Worm (Caenorhabditis elegans) whole organism, L2 larva: ENCODE data around the gene F25H9.6.

ENCODE experiments used
- C34F6.9 ChIP-seq: fragments of 150-350 bp; optimal IDR thresholded peaks from 2 replicates; lab custom pipeline; 2014; ENCODE audit warnings: missing biosample characterization, missing genetic modification characterization
- F13H6.1 ChIP-seq: sonication (generic microtip); optimal IDR thresholded peaks from 2 replicates; lab custom pipeline; 2016; ENCODE audit warnings: missing genetic modification characterization, missing compliant biosample characterization
- R02D3.7 ChIP-seq: fragments of 150-350 bp; optimal IDR thresholded peaks from 2 replicates; lab custom pipeline; 2014; ENCODE audit warnings: missing biosample characterization, missing genetic modification characterization
- Y55F3AM.14 ChIP-seq: fragments of 200-800 bp; sonication (Bioruptor generic); optimal IDR thresholded peaks from 2 replicates; lab custom pipeline; 2018; ENCODE audit warnings: mild to moderate bottlenecking, missing genetic modification characterization, missing compliant biosample characterization
- ZK546.5 ChIP-seq: sonication (generic microtip); optimal IDR thresholded peaks from 2 replicates; lab custom pipeline; 2017; ENCODE audit warnings: missing biosample characterization, missing genetic modification characterization
- alr-1 ChIP-seq: fragments of 150-350 bp; optimal IDR thresholded peaks from 2 replicates; lab custom pipeline; 2014; ENCODE audit warnings: missing biosample characterization, missing genetic modification characterization
- ama-1 ChIP-seq: fragments of 150-350 bp; optimal IDR thresholded peaks from 2 replicates; lab custom pipeline; 2018; ENCODE audit warnings: inconsistent platforms
- blmp-1 ChIP-seq: sonication (generic microtip); optimal IDR thresholded peaks from 2 replicates; lab custom pipeline; 2017; ENCODE audit warnings: missing genetic modification characterization, mild to moderate bottlenecking, missing compliant biosample characterization, antibody characterized with exemption, moderate library complexity; ENCODE audit not compliant: insufficient read depth
- ceh-16 ChIP-seq: fragments of 150-350 bp; optimal IDR thresholded peaks from 2 replicates; lab custom pipeline; 2014; ENCODE audit warnings: missing biosample characterization, missing genetic modification characterization
- ceh-82 ChIP-seq: fragments of 150-350 bp; optimal IDR thresholded peaks from 2 replicates; lab custom pipeline; 2014; ENCODE audit warnings: missing biosample characterization, missing genetic modification characterization
- crh-2 ChIP-seq: sonication (generic microtip); optimal IDR thresholded peaks from 2 replicates; lab custom pipeline; 2017; ENCODE audit warnings: missing biosample characterization, missing genetic modification characterization
- dmd-4 ChIP-seq: sonication (generic microtip); optimal IDR thresholded peaks from 2 replicates; lab custom pipeline; 2017; ENCODE audit warnings: missing biosample characterization, missing genetic modification characterization
- egl-27 ChIP-seq: sonication (generic microtip); optimal IDR thresholded peaks from 3 replicates; lab custom pipeline; 2017; ENCODE audit warnings: missing biosample characterization, missing genetic modification reagents, missing genetic modification characterization
- elt-1 ChIP-seq: fragments of 150-350 bp; optimal IDR thresholded peaks from 2 replicates; lab custom pipeline; 2014; ENCODE audit warnings: missing biosample characterization, missing genetic modification characterization
- elt-3 ChIP-seq: sonication (generic microtip); optimal IDR thresholded peaks from 2 replicates; lab custom pipeline; 2017; ENCODE audit warnings: missing biosample characterization, missing genetic modification characterization
- fos-1 ChIP-seq: fragments of 150-350 bp; optimal IDR thresholded peaks from 2 replicates; lab custom pipeline; 2014; ENCODE audit warnings: missing biosample characterization, missing genetic modification characterization
- gmeb-1 ChIP-seq: fragments of 150-350 bp; optimal IDR thresholded peaks from 2 replicates; lab custom pipeline; 2014; ENCODE audit warnings: missing biosample characterization, missing genetic modification characterization
- lin-11 ChIP-seq: fragments of 150-350 bp; sonication (generic microtip); optimal IDR thresholded peaks from 2 replicates; lab custom pipeline; 2014; ENCODE audit warnings: missing biosample characterization, missing genetic modification characterization, inconsistent platforms, mixed read lengths
- lin-13 ChIP-seq: fragments of 150-350 bp; optimal IDR thresholded peaks from 2 replicates; lab custom pipeline; 2014; ENCODE audit warnings: missing biosample characterization, missing genetic modification reagents, missing genetic modification characterization
- lin-39 ChIP-seq: fragments of 150-350 bp; optimal IDR thresholded peaks from 2 replicates; lab custom pipeline; 2014; ENCODE audit warnings: missing biosample characterization, missing genetic modification reagents, missing genetic modification characterization
- lsy-2 ChIP-seq, 2 experiments: fragments of 150-350 bp in 1 of 2; sonication (generic microtip) in 1 of 2; optimal IDR thresholded peaks; 2 replicates each; lab custom pipeline; 2014 to 2017; ENCODE audit warnings: missing biosample characterization in 2 of 2, missing genetic modification characterization in 2 of 2
- mab-5 ChIP-seq: fragments of 150-350 bp; optimal IDR thresholded peaks from 2 replicates; lab custom pipeline; 2014; ENCODE audit warnings: missing biosample characterization, missing genetic modification characterization
- mbf-1 ChIP-seq: sonication (generic microtip); optimal IDR thresholded peaks from 2 replicates; lab custom pipeline; 2017; ENCODE audit warnings: missing biosample characterization, missing genetic modification characterization
- mdl-1 ChIP-seq, 2 experiments: fragments of 150-350 bp in 1 of 2; sonication (generic microtip) in 1 of 2; optimal IDR thresholded peaks; 2 replicates each; lab custom pipeline; 2017; ENCODE audit warnings: missing biosample characterization in 2 of 2, missing genetic modification characterization in 2 of 2
- nhr-11 ChIP-seq: fragments of 150-350 bp; optimal IDR thresholded peaks from 2 replicates; lab custom pipeline; 2014; ENCODE audit warnings: missing biosample characterization, missing genetic modification characterization
- nhr-12 ChIP-seq: fragments of 150-350 bp; optimal IDR thresholded peaks from 2 replicates; lab custom pipeline; 2014; ENCODE audit warnings: missing biosample characterization, missing genetic modification characterization
- nhr-129 ChIP-seq: fragments of 150-350 bp; optimal IDR thresholded peaks from 2 replicates; lab custom pipeline; 2014; ENCODE audit warnings: missing biosample characterization, missing genetic modification characterization
- nhr-21 ChIP-seq: fragments of 150-350 bp; optimal IDR thresholded peaks from 2 replicates; lab custom pipeline; 2014; ENCODE audit warnings: missing biosample characterization, missing genetic modification characterization
- nhr-23 ChIP-seq: fragments of 150-350 bp; optimal IDR thresholded peaks from 2 replicates; lab custom pipeline; 2014; ENCODE audit warnings: missing biosample characterization, missing genetic modification reagents, missing genetic modification characterization
- nhr-237 ChIP-seq: fragments of 150-350 bp; optimal IDR thresholded peaks from 2 replicates; lab custom pipeline; 2014; ENCODE audit warnings: missing biosample characterization, missing genetic modification characterization
- nhr-25 ChIP-seq: fragments of 150-350 bp; sonication (generic microtip); optimal IDR thresholded peaks from 3 replicates; lab custom pipeline; 2014; ENCODE audit warnings: missing biosample characterization, missing genetic modification characterization
- nhr-6 ChIP-seq: fragments of 150-350 bp; optimal IDR thresholded peaks from 2 replicates; lab custom pipeline; 2014; ENCODE audit warnings: missing biosample characterization, missing genetic modification characterization
- nhr-77 ChIP-seq: fragments of 150-350 bp; optimal IDR thresholded peaks from 2 replicates; lab custom pipeline; 2014; ENCODE audit warnings: missing biosample characterization, missing genetic modification characterization
- sem-4 ChIP-seq: fragments of 150-350 bp; optimal IDR thresholded peaks from 2 replicates; lab custom pipeline; 2014; ENCODE audit warnings: missing biosample characterization, missing genetic modification reagents, missing genetic modification characterization
- skn-1 ChIP-seq: sonication (generic microtip); optimal IDR thresholded peaks from 2 replicates; lab custom pipeline; 2017; ENCODE audit warnings: missing biosample characterization, missing genetic modification characterization
- sma-3 ChIP-seq: sonication (generic microtip); optimal IDR thresholded peaks from 2 replicates; lab custom pipeline; 2016; ENCODE audit warnings: missing genetic modification reagents, missing genetic modification characterization, missing compliant biosample characterization
- sma-9 ChIP-seq, 2 experiments: fragments of 150-350 bp in 1 of 2; sonication (generic microtip) in 1 of 2; optimal IDR thresholded peaks; 2 replicates each; lab custom pipeline; 2014 to 2016; ENCODE audit warnings: missing genetic modification characterization in 2 of 2, mild to moderate bottlenecking in 1 of 2, missing biosample characterization in 1 of 2, missing compliant biosample characterization in 1 of 2, missing genetic modification reagents in 1 of 2, moderate library complexity in 1 of 2
- snpc-4 ChIP-seq: fragments of 150-350 bp; optimal IDR thresholded peaks from 2 replicates; lab custom pipeline; 2014; ENCODE audit warnings: missing biosample characterization, missing genetic modification characterization
- unc-39 ChIP-seq: fragments of 150-350 bp; optimal IDR thresholded peaks from 2 replicates; lab custom pipeline; 2014; ENCODE audit warnings: missing biosample characterization, missing genetic modification characterization
- unc-55 ChIP-seq: fragments of 150-350 bp; sonication (generic microtip); optimal IDR thresholded peaks from 3 replicates; lab custom pipeline; 2014; ENCODE audit warnings: missing biosample characterization, missing genetic modification reagents, missing genetic modification characterization
- unc-62 ChIP-seq: fragments of 150-350 bp; optimal IDR thresholded peaks from 2 replicates; lab custom pipeline; 2014; ENCODE audit warnings: missing biosample characterization, missing genetic modification reagents, missing genetic modification characterization
- zag-1 ChIP-seq: fragments of 150-350 bp; optimal IDR thresholded peaks from 2 replicates; lab custom pipeline; 2014; ENCODE audit warnings: missing biosample characterization, missing genetic modification characterization
- ztf-1 ChIP-seq: fragments of 200-800 bp; sonication (Bioruptor generic); conservative IDR thresholded peaks from 2 replicates; pipeline ENCODE4 v1.3.6; 2022; ENCODE audit warnings: missing genetic modification characterization, missing compliant biosample characterization
- ztf-11 ChIP-seq: sonication (generic microtip); optimal IDR thresholded peaks from 2 replicates; lab custom pipeline; 2017; ENCODE audit warnings: missing biosample characterization, missing genetic modification characterization
- ztf-4 ChIP-seq: fragments of 150-350 bp; optimal IDR thresholded peaks from 2 replicates; lab custom pipeline; 2014; ENCODE audit warnings: missing biosample characterization, missing genetic modification characterization

The F25H9.6 gene

ce11 chrV:13506321-13506720 is 38.2 kb upstream of the F25H9.6 start, which contains the start of gene R11G10.4:
Gene R11G10.4 (plus strand): TSS chrV:13506621.
- TF ChIP-seq nhr-77 (tag; lab: Kevin White, UChicago) (no peak), fos-1 (tag; lab: Kevin White, UChicago) (no peak), unc-62 (GFP tag; lab: Kevin White, UChicago) (no peak), blmp-1 (no peak), nhr-237 (tag; lab: Kevin White, UChicago) (no peak), nhr-6 (tag; lab: Kevin White, UChicago) (no peak), skn-1 (tag; lab: Kevin White, UChicago) (no peak), mab-5 (no peak), sem-4 (tag; lab: Kevin White, UChicago) (no peak), lin-13 (GFP tag; lab: Kevin White, UChicago) (no peak), mbf-1 (tag; lab: Kevin White, UChicago) (no peak), mdl-1 (tag; optimal IDR thresholded peaks at IDR 0.05; lab: Kevin White, UChicago) (no peak), unc-55 (no peak), nhr-129 (tag; lab: Kevin White, UChicago) (no peak), lin-39 (tag; lab: Kevin White, UChicago) (no peak), alr-1 (no peak)

- TF ChIP-seq F13H6.1: no peak
- no peak for TF ChIP-seq ztf-4
- TF ChIP-seq C34F6.9 (tag; lab: Kevin White, UChicago): no peak
- TF ChIP-seq dmd-4 (tag; lab: Kevin White, UChicago): no peak
- no peak for TF ChIP-seq crh-2 (tag; lab: Kevin White, UChicago)
- no peak for TF ChIP-seq ceh-82
- TF ChIP-seq mbf-1 (tag; lab: Kevin White, UChicago): no peak
- TF ChIP-seq nhr-23 (tag; lab: Kevin White, UChicago): no peak
- no peak for TF ChIP-seq nhr-237 (tag; lab: Kevin White, UChicago)
- no peak for TF ChIP-seq lin-11 (tag; lab: Kevin White, UChicago)
- no peak for TF ChIP-seq ZK546.5 (tag; lab: Kevin White, UChicago)
- no peak for TF ChIP-seq elt-3 (tag; lab: Kevin White, UChicago)
- no peak for TF ChIP-seq gmeb-1
- no peak for TF ChIP-seq lin-39 (tag; lab: Kevin White, UChicago)
- no peak for TF ChIP-seq ama-1 (lab: Kevin White, UChicago)
- no peak for TF ChIP-seq nhr-25 (tag; lab: Kevin White, UChicago)
Observed at ce11 chrV:13499227-13499626, 31.1 kb upstream of the F25H9.6 start.

ce11 chrV:13497322-13497847 is 29.2 kb upstream of the F25H9.6 start, which contains the start of the genes eea-1 and gut-2:
Gene eea-1 (minus strand): TSS chrV:13497372.
Gene gut-2 (plus strand): TSS chrV:13497690.
- TF ChIP-seq elt-3 (tag; lab: Kevin White, UChicago): no peak
- TF ChIP-seq nhr-23 (tag; lab: Kevin White, UChicago): no peak
- TF ChIP-seq lin-13 (GFP tag; lab: Kevin White, UChicago): peak; percentile 51
- peak; percentile 72 for TF ChIP-seq unc-55
- TF ChIP-seq Y55F3AM.14 (GFP tag; lab: Kevin White, UChicago): no peak
- peak; percentile 58 for TF ChIP-seq mab-5
- peak; percentile 29 to 76 for TF ChIP-seq lsy-2 (tag; optimal IDR thresholded peaks at IDR 0.05; lab: Kevin White, UChicago)
- TF ChIP-seq nhr-11: no peak
- no peak for TF ChIP-seq alr-1
- no peak for TF ChIP-seq nhr-77 (tag; lab: Kevin White, UChicago)
- peak; percentile 86 for TF ChIP-seq C34F6.9 (tag; lab: Kevin White, UChicago)
- no peak for TF ChIP-seq nhr-6 (tag; lab: Kevin White, UChicago)
- peak; percentile 42 for TF ChIP-seq gmeb-1
- no peak for TF ChIP-seq sem-4 (tag; lab: Kevin White, UChicago)
- no peak for TF ChIP-seq unc-62 (GFP tag; lab: Kevin White, UChicago)
- no peak for TF ChIP-seq mdl-1 (tag; optimal IDR thresholded peaks at IDR 0.05; lab: Kevin White, UChicago)
- peak; percentile 77 for TF ChIP-seq nhr-25 (tag; lab: Kevin White, UChicago)
- TF ChIP-seq blmp-1: no peak
- TF ChIP-seq R02D3.7: no peak
- TF ChIP-seq ztf-4: peak; percentile 21
- peak; percentile 61 for TF ChIP-seq crh-2 (tag; lab: Kevin White, UChicago)
- no peak for TF ChIP-seq unc-39 (tag; lab: Kevin White, UChicago)
- no peak for TF ChIP-seq ztf-11
- TF ChIP-seq sma-3 (GFP tag; lab: Kevin White, UChicago): peak; percentile 67
- no peak for TF ChIP-seq lin-39 (tag; lab: Kevin White, UChicago)
- no peak for TF ChIP-seq ceh-82
- TF ChIP-seq lin-11 (tag; lab: Kevin White, UChicago): peak; percentile 15
- peak; percentile 72 for TF ChIP-seq nhr-21
- TF ChIP-seq nhr-129 (tag; lab: Kevin White, UChicago): peak; percentile 56
- no peak for TF ChIP-seq ztf-1 (GFP tag; lab: Robert Waterston, UW)
- peak; percentile 76 for TF ChIP-seq sma-9 (GFP tag; optimal IDR thresholded peaks at IDR 0.05; lab: Kevin White, UChicago)
- TF ChIP-seq sma-9 (tag; optimal IDR thresholded peaks at IDR 0.05; lab: Kevin White, UChicago): no peak
- no peak for TF ChIP-seq dmd-4 (tag; lab: Kevin White, UChicago)
- TF ChIP-seq nhr-12 (tag; lab: Kevin White, UChicago): no peak
- no peak for TF ChIP-seq ceh-16
- TF ChIP-seq snpc-4 (tag; lab: Kevin White, UChicago): peak; percentile 54
- peak; percentile 81 for TF ChIP-seq F13H6.1
- TF ChIP-seq fos-1 (tag; lab: Kevin White, UChicago): peak; percentile 56
- peak; percentile 20 for TF ChIP-seq egl-27 (tag; lab: Kevin White, UChicago)
- no peak for TF ChIP-seq elt-1 (tag; lab: Kevin White, UChicago)
- no peak for TF ChIP-seq mbf-1 (tag; lab: Kevin White, UChicago)
- no peak for TF ChIP-seq zag-1 (tag; lab: Kevin White, UChicago)
- TF ChIP-seq, all 48 proteins: peak for 18
